Fruit fly (Drosophila melanogaster) whole organism, embryonic: ENCODE data around the gene Gr64b.

ENCODE experiments used
- Aef1 ChIP-seq: fragments of 200-800 bp; sonication (Bioruptor generic); IDR thresholded peaks from 3 replicates; pipeline ENCODE4 v1.3.6; 2022; ENCODE audit warnings: missing biosample characterization, missing genetic modification characterization
- C15 ChIP-seq: fragments of 200-800 bp; sonication (Bioruptor generic); IDR thresholded peaks from 3 replicates; pipeline ENCODE4 v1.3.6; 2022; ENCODE audit warnings: missing biosample characterization, missing genetic modification characterization
- CG10565 ChIP-seq: fragments of 200-800 bp; sonication (Bioruptor generic); optimal IDR thresholded peaks from 3 replicates; lab custom pipeline; 2016; ENCODE audit warnings: missing biosample characterization, mild to moderate bottlenecking, missing genetic modification characterization
- CG11504 ChIP-seq: fragments of 200-800 bp; sonication (Bioruptor generic); optimal IDR thresholded peaks from 3 replicates; lab custom pipeline; 2019; ENCODE audit warnings: missing biosample characterization, mild to moderate bottlenecking, missing genetic modification characterization, moderate library complexity
- CG11560 ChIP-seq: fragments of 200-800 bp; sonication (Bioruptor generic); IDR thresholded peaks from 3 replicates; pipeline ENCODE4 v1.3.6; 2022; ENCODE audit warnings: missing biosample characterization, missing genetic modification characterization
- CG12769 ChIP-seq: fragments of 200-800 bp; sonication (Bioruptor generic); optimal IDR thresholded peaks from 2 replicates; lab custom pipeline; 2019; ENCODE audit warnings: missing biosample characterization, mild to moderate bottlenecking, missing genetic modification characterization, moderate library complexity
- CG13287 ChIP-seq: fragments of 200-800 bp; sonication (Bioruptor generic); IDR thresholded peaks from 2 replicates; pipeline ENCODE4 v1.3.6; 2022; ENCODE audit warnings: missing biosample characterization, missing genetic modification characterization; ENCODE audit not compliant: partially characterized antibody
- CG15011 ChIP-seq: fragments of 200-800 bp; sonication (Bioruptor generic); optimal IDR thresholded peaks from 3 replicates; lab custom pipeline; 2018; ENCODE audit warnings: missing biosample characterization, mild to moderate bottlenecking, missing genetic modification characterization
- CG17802 ChIP-seq: fragments of 200-800 bp; sonication (Bioruptor generic); optimal IDR thresholded peaks from 2 replicates; lab custom pipeline; 2018; ENCODE audit warnings: missing biosample characterization, mild to moderate bottlenecking, missing genetic modification characterization, moderate library complexity
- CG1792 ChIP-seq: fragments of 200-800 bp; sonication (Bioruptor generic); optimal IDR thresholded peaks from 2 replicates; lab custom pipeline; 2016; ENCODE audit warnings: missing biosample characterization, missing genetic modification characterization
- CG18619 ChIP-seq: fragments of 200-800 bp; sonication (Bioruptor generic); optimal IDR thresholded peaks from 3 replicates; lab custom pipeline; 2017; ENCODE audit warnings: missing biosample characterization, mild to moderate bottlenecking, missing genetic modification characterization
- CG2202 ChIP-seq: fragments of 200-800 bp; sonication (Bioruptor generic); optimal IDR thresholded peaks from 2 replicates; lab custom pipeline; 2018; ENCODE audit warnings: missing biosample characterization, mild to moderate bottlenecking, missing genetic modification characterization
- CG3847 ChIP-seq: fragments of 200-800 bp; sonication (Bioruptor generic); IDR thresholded peaks from 2 replicates; pipeline ENCODE4 v1.3.6; 2022; ENCODE audit warnings: missing biosample characterization, missing genetic modification characterization
- CG6689 ChIP-seq: fragments of 200-800 bp; sonication (Bioruptor generic); IDR thresholded peaks from 2 replicates; pipeline ENCODE4 v1.3.6; 2022; ENCODE audit warnings: missing biosample characterization, missing genetic modification characterization
- CG7745 ChIP-seq: fragments of 200-800 bp; sonication (Bioruptor generic); optimal IDR thresholded peaks from 2 replicates; lab custom pipeline; 2018; ENCODE audit warnings: missing biosample characterization, mild to moderate bottlenecking, missing genetic modification characterization, moderate library complexity
- CG7786 ChIP-seq: fragments of 200-800 bp; sonication (Bioruptor generic); optimal IDR thresholded peaks from 2 replicates; lab custom pipeline; 2016; ENCODE audit warnings: missing biosample characterization, missing genetic modification characterization
- CG9437 ChIP-seq: fragments of 200-800 bp; sonication (Bioruptor generic); optimal IDR thresholded peaks from 2 replicates; lab custom pipeline; 2018; ENCODE audit warnings: missing biosample characterization, mild to moderate bottlenecking, missing genetic modification characterization
- CoRest ChIP-seq: fragments of 200-800 bp; sonication (Bioruptor generic); optimal IDR thresholded peaks from 3 replicates; lab custom pipeline; 2018; ENCODE audit warnings: missing biosample characterization, mild to moderate bottlenecking, missing genetic modification characterization, moderate library complexity
- D ChIP-seq, 2 experiments: fragments of 200-800 bp in 1 of 2; fragments of >200 bp in 1 of 2; sonication (Bioruptor generic) in 1 of 2; optimal IDR thresholded peaks; 2 replicates in 1 of 2; 3 replicates in 1 of 2; lab custom pipeline; 2017; ENCODE audit warnings: mild to moderate bottlenecking in 1 of 2, missing biosample characterization in 1 of 2, missing genetic modification characterization in 1 of 2, missing genetic modification reagents in 1 of 2
- D19B ChIP-seq: fragments of 200-800 bp; sonication (Bioruptor generic); optimal IDR thresholded peaks from 2 replicates; lab custom pipeline; 2017; ENCODE audit warnings: missing biosample characterization, mild to moderate bottlenecking, missing genetic modification characterization
- Deaf1 ChIP-seq: fragments of 200-800 bp; optimal IDR thresholded peaks from 3 replicates; lab custom pipeline; 2019; ENCODE audit warnings: missing biosample characterization, mild to moderate bottlenecking, missing genetic modification characterization, moderate library complexity
- E2f1 ChIP-seq: fragments of 200-800 bp; sonication (Bioruptor generic); IDR thresholded peaks from 2 replicates; pipeline ENCODE4 v1.3.6; 2022; ENCODE audit warnings: missing biosample characterization, missing genetic modification characterization
- ERR ChIP-seq: fragments of 200-800 bp; sonication (Bioruptor generic); optimal IDR thresholded peaks from 2 replicates; lab custom pipeline; 2016; ENCODE audit warnings: missing biosample characterization, missing genetic modification characterization
- Ets65A ChIP-seq: fragments of 200-800 bp; sonication (Bioruptor generic); peaks from one replicate; lab custom pipeline; 2016; ENCODE audit warnings: missing biosample characterization, missing genetic modification characterization
- Gug ChIP-seq: fragments of 200-800 bp; sonication (Bioruptor generic); IDR thresholded peaks from 4 replicates; pipeline ENCODE4 v1.3.6; 2022; ENCODE audit warnings: missing biosample characterization, missing genetic modification characterization
- HLH3B ChIP-seq: fragments of 200-800 bp; sonication (Bioruptor generic); IDR thresholded peaks from 2 replicates; pipeline ENCODE4 v1.3.6; 2022; ENCODE audit warnings: missing biosample characterization, missing genetic modification characterization
- Jarid2 ChIP-seq: fragments of 200-800 bp; sonication (Bioruptor generic); optimal IDR thresholded peaks from 3 replicates; lab custom pipeline; 2017; ENCODE audit warnings: mild to moderate bottlenecking, missing biosample characterization, missing genetic modification reagents, missing genetic modification characterization
- MTF-1 ChIP-seq: fragments of 200-800 bp; sonication (Bioruptor generic); optimal IDR thresholded peaks from 2 replicates; lab custom pipeline; 2018; ENCODE audit warnings: missing biosample characterization, mild to moderate bottlenecking, missing genetic modification characterization, borderline replicate concordance
- Nf-YB ChIP-seq: fragments of 200-800 bp; sonication (Bioruptor generic); optimal IDR thresholded peaks from 3 replicates; lab custom pipeline; 2019; ENCODE audit warnings: missing biosample characterization, mild to moderate bottlenecking, missing genetic modification characterization, moderate library complexity
- NfI ChIP-seq: fragments of 200-800 bp; sonication (Bioruptor generic); optimal IDR thresholded peaks from 3 replicates; lab custom pipeline; 2018; ENCODE audit warnings: missing biosample characterization, mild to moderate bottlenecking, missing genetic modification characterization, moderate library complexity
- Six4 ChIP-seq: fragments of 200-800 bp; sonication (Bioruptor generic); optimal IDR thresholded peaks from 2 replicates; lab custom pipeline; 2016; ENCODE audit warnings: missing biosample characterization, missing genetic modification characterization
- Sox100B ChIP-seq: fragments of 200-800 bp; sonication (Bioruptor generic); optimal IDR thresholded peaks from 3 replicates; lab custom pipeline; 2018; ENCODE audit warnings: missing biosample characterization, mild to moderate bottlenecking, missing genetic modification characterization
- TFAM ChIP-seq: fragments of 200-800 bp; sonication (Bioruptor generic); optimal IDR thresholded peaks from 2 replicates; lab custom pipeline; 2017; ENCODE audit warnings: missing biosample characterization, missing genetic modification characterization, inconsistent platforms
- abd-A ChIP-seq: fragments of 200-800 bp; sonication (Bioruptor generic); optimal IDR thresholded peaks from 3 replicates; lab custom pipeline; 2019; ENCODE audit warnings: missing biosample characterization, mild to moderate bottlenecking, missing genetic modification characterization, moderate library complexity
- ash1 ChIP-seq: fragments of 200-800 bp; sonication (Bioruptor generic); optimal IDR thresholded peaks from 2 replicates; lab custom pipeline; 2018; ENCODE audit warnings: missing biosample characterization, mild to moderate bottlenecking, missing genetic modification characterization
- ci ChIP-seq: fragments of 200-800 bp; sonication (Bioruptor generic); IDR thresholded peaks from 3 replicates; pipeline ENCODE4 v1.3.6; 2022; ENCODE audit warnings: missing biosample characterization, missing genetic modification characterization
- crp ChIP-seq, 2 experiments: fragments of 200-800 bp; sonication (Bioruptor generic); optimal IDR thresholded peaks; 2 replicates in 1 of 2; 3 replicates in 1 of 2; lab custom pipeline; 2017; ENCODE audit warnings: missing biosample characterization in 2 of 2, missing genetic modification characterization in 2 of 2, mild to moderate bottlenecking in 1 of 2, moderate library complexity in 1 of 2
- da ChIP-seq: fragments of 200-800 bp; sonication (Bioruptor generic); optimal IDR thresholded peaks from 2 replicates; lab custom pipeline; 2016; ENCODE audit warnings: missing biosample characterization, missing genetic modification characterization
- exex ChIP-seq: fragments of 200-800 bp; sonication (Bioruptor generic); optimal IDR thresholded peaks from 4 replicates; lab custom pipeline; 2018; ENCODE audit warnings: missing biosample characterization, mild to moderate bottlenecking, missing genetic modification characterization, moderate library complexity
- gro ChIP-seq: fragments of 200-800 bp; sonication (Bioruptor generic); optimal IDR thresholded peaks from 2 replicates; lab custom pipeline; 2016; ENCODE audit warnings: missing biosample characterization, missing genetic modification characterization
- inv ChIP-seq: fragments of 200-800 bp; sonication (Bioruptor generic); IDR thresholded peaks from 2 replicates; pipeline ENCODE4 v1.3.6; 2022; ENCODE audit warnings: missing biosample characterization, missing genetic modification characterization; ENCODE audit not compliant: partially characterized antibody
- lov ChIP-seq, 2 experiments: fragments of 200-800 bp in 1 of 2; fragments of >200 bp in 1 of 2; sonication (Bioruptor generic) in 1 of 2; IDR thresholded peaks in 1 of 2; optimal IDR thresholded peaks in 1 of 2; 2 replicates in 1 of 2; 3 replicates in 1 of 2; pipeline versions ENCODE4 v1.3.6 to Lab custom; 2017 to 2022; ENCODE audit warnings: missing biosample characterization in 1 of 2, missing genetic modification characterization in 1 of 2
- pb ChIP-seq: fragments of 200-800 bp; sonication (Bioruptor generic); optimal IDR thresholded peaks from 3 replicates; lab custom pipeline; 2016; ENCODE audit warnings: missing biosample characterization, missing genetic modification characterization
- psq ChIP-seq: fragments of 200-800 bp; sonication (Bioruptor generic); optimal IDR thresholded peaks from 2 replicates; lab custom pipeline; 2017; ENCODE audit warnings: missing biosample characterization, missing genetic modification characterization
- ro ChIP-seq: fragments of 200-800 bp; sonication (Bioruptor generic); IDR thresholded peaks from 2 replicates; pipeline ENCODE4 v1.3.6; 2022; ENCODE audit warnings: missing biosample characterization, missing genetic modification characterization
- sisA ChIP-seq: fragments of 200-800 bp; sonication (Bioruptor generic); IDR thresholded peaks from 2 replicates; pipeline ENCODE4 v1.3.6; 2022; ENCODE audit warnings: missing biosample characterization, missing genetic modification characterization
- tin ChIP-seq: fragments of 200-800 bp; sonication (Bioruptor generic); optimal IDR thresholded peaks from 3 replicates; lab custom pipeline; 2016; ENCODE audit warnings: missing biosample characterization, missing genetic modification characterization
- zf30C ChIP-seq: fragments of 200-800 bp; sonication (Bioruptor generic); optimal IDR thresholded peaks from 3 replicates; lab custom pipeline; 2018; ENCODE audit warnings: missing biosample characterization, mild to moderate bottlenecking, missing genetic modification characterization
- zfh1 ChIP-seq: fragments of 200-800 bp; sonication (Bioruptor generic); IDR thresholded peaks from 3 replicates; pipeline ENCODE4 v1.3.6; 2022; ENCODE audit warnings: missing biosample characterization, missing genetic modification characterization

Gr64b gene

dm6 chr3L:3983466-3983946 lies 44.9 kb upstream of the Gr64b start, which contains the start of gene scrt (continued):
- TF ChIP-seq Jarid2 (GFP tag; lab: Kevin White, UChicago) (peak; percentile 44), CG1792 (GFP tag; lab: Kevin White, UChicago) (peak; percentile 79), CG12769 (no peak), zfh1 (GFP tag; lab: Robert Waterston, UW) (peak; percentile 76), crp (GFP tag; optimal IDR thresholded peaks at IDR 0.05; lab: Kevin White, UChicago) (peak in 1 of 2 experiments; percentile 5), Gug (GFP tag; lab: Robert Waterston, UW) (no peak), CG18619 (GFP tag; lab: Kevin White, UChicago) (peak; percentile 28), C15 (GFP tag; lab: Robert Waterston, UW) (no peak), CG13287 (peak; percentile 66), da (GFP tag; lab: Kevin White, UChicago) (no peak), lov (optimal IDR thresholded peaks at IDR 0.05; lab: Kevin White, UChicago) (no peak), lov (GFP tag; IDR thresholded peaks at IDR 0.05; lab: Robert Waterston, UW) (peak; percentile 32; the same call in 1 of the 3 replicates), E2f1 (GFP tag; lab: Robert Waterston, UW) (no peak), CG6689 (GFP tag; lab: Robert Waterston, UW) (no peak), Sox100B (no peak), ERR (GFP tag; lab: Kevin White, UChicago) (peak; percentile 30), Aef1 (GFP tag; lab: Robert Waterston, UW) (no peak; the same call in 2 of the 3 replicates), CG15011 (GFP tag; lab: Kevin White, UChicago) (no peak), D (optimal IDR thresholded peaks at IDR 0.05; lab: Kevin White, UChicago) (peak; percentile 55), D (GFP tag; optimal IDR thresholded peaks at IDR 0.05; lab: Kevin White, UChicago) (peak; percentile 57), TFAM (no peak), NfI (GFP tag; lab: Kevin White, UChicago) (no peak), HLH3B (0 out of 2 replicates have a peak, but pooled peaks have one; percentile 35), MTF-1 (GFP tag; lab: Kevin White, UChicago) (no peak), ash1 (GFP tag; lab: Kevin White, UChicago) (no peak), Six4 (GFP tag; lab: Kevin White, UChicago) (no peak), gro (GFP tag; lab: Kevin White, UChicago) (no peak), CG7786 (no peak), Deaf1 (tag; lab: Kevin White, UChicago) (peak; percentile 97), exex (tag; lab: Kevin White, UChicago) (no peak), D19B (GFP tag; lab: Kevin White, UChicago) (no peak), CG2202 (peak; percentile 8), CoRest (peak; percentile 54), CG10565 (GFP tag; lab: Kevin White, UChicago) (no peak), ci (GFP tag; lab: Robert Waterston, UW) (peak; percentile 55; the same call in 1 of the 3 replicates), abd-A (tag; lab: Kevin White, UChicago) (no peak), psq (GFP tag; lab: Kevin White, UChicago) (no peak), Ets65A (GFP tag; lab: Kevin White, UChicago) (peak; percentile 82), pb (GFP tag; lab: Kevin White, UChicago) (no peak), tin (GFP tag; lab: Kevin White, UChicago) (peak; percentile 9), inv (GFP tag; lab: Robert Waterston, UW) (peak; percentile 42), CG7745 (tag; lab: Kevin White, UChicago) (no peak), CG17802 (tag; lab: Kevin White, UChicago) (peak; percentile 7), CG9437 (GFP tag; lab: Kevin White, UChicago) (no peak), sisA (peak; percentile 59; the same call in 1 of the 2 replicates), CG11560 (tag; lab: Robert Waterston, UW) (no peak), Nf-YB (GFP tag; lab: Kevin White, UChicago) (peak; percentile 9), CG11504 (tag; lab: Kevin White, UChicago) (peak; percentile 61), CG3847 (no peak), ro (no peak), zf30C (GFP tag; lab: Kevin White, UChicago) (no peak)
